Fruit fly (Drosophila melanogaster): ENCODE results near the gene CG14985.

Gene CG14985

DNA sequence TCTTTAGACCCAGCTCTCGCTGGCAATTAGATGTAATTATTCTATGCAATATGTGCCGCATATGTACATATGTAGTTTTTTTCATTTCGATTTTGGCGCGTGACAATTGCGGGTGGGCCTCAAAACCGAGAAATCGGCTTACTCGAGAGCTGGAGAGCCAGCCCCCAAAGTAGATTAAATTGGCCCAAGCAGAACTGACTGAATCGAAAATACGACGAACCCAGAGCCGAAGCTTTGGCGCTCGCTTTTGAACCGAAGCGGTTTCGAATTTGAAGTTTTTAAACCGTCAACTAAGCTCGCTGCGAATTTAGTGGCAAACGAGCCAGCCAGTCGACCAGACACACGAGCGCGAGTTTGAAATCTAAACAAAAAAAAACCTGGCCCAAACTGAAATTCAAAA is 43.0 kb downstream of the CG14985 start, which contains the start of gene CG1136:
CG1136 (plus strand) TSS at position 308 of the 400 bp plus-strand sequence.
- TF ChIP-seq D1 (tag; optimal IDR thresholded peaks at IDR 0.05) (no peak), Ets98B (GFP tag; IDR thresholded peaks at IDR 0.05) (no peak), CG8301 (tag; optimal IDR thresholded peaks at IDR 0.05) (no peak), CG4496 (GFP tag; IDR thresholded peaks at IDR 0.05) (no peak), Snoo (tag; optimal IDR thresholded peaks at IDR 0.05) (no peak), CG13204 (GFP tag; optimal IDR thresholded peaks at IDR 0.05) (no peak), Pif1B (GFP tag; optimal IDR thresholded peaks at IDR 0.05) (no peak), CG8159 (tag; optimal IDR thresholded peaks at IDR 0.05) (no peak), CG32121 (GFP tag; IDR thresholded peaks at IDR 0.05) (no peak), CG9948 (tag; optimal IDR thresholded peaks at IDR 0.05) (no peak), rn (GFP tag; IDR thresholded peaks at IDR 0.05) (no peak), CG34367 (tag; optimal IDR thresholded peaks at IDR 0.05) (no peak), gl (tag; optimal IDR thresholded peaks at IDR 0.05) (no peak), CG15710 (tag; optimal IDR thresholded peaks at IDR 0.05) (no peak), CG10348 (GFP tag; IDR thresholded peaks at IDR 0.05) (no peak), fd96Ca (GFP tag; IDR thresholded peaks at IDR 0.05) (no peak)

DNA sequence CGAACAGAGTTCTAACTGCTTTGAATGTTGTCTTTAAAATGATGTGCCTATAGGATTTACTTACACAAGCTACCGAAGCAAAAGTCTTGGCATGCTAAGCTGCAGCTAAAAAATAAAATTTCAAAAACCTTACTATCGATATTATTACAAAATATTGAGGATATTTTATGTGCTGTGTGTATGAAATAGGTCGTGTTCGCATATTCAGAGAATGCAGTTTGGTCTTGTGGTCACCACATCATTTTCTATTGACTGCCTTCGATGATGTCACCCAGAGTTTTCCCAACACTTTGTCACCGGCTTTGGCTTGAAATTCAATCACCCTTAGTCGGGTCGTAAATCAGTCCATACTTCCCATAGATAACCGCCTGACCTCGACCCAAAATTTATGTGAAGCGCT is 44.4 kb downstream of the CG14985 start, which contains the start of gene Dpy-30L2:
Dpy-30L2 (minus strand) TSS at position 101 of the 400 bp plus-strand sequence.
- no peak for TF ChIP-seq CG12605 (GFP tag; IDR thresholded peaks at IDR 0.05)
- no peak for TF ChIP-seq D1 (tag; optimal IDR thresholded peaks at IDR 0.05)
- no peak for TF ChIP-seq Snoo (tag; optimal IDR thresholded peaks at IDR 0.05)
- no peak for TF ChIP-seq CG8159 (tag; optimal IDR thresholded peaks at IDR 0.05)
- TF ChIP-seq CG34367 (tag; optimal IDR thresholded peaks at IDR 0.05), result no peak
- TF ChIP-seq Pif1B (GFP tag; optimal IDR thresholded peaks at IDR 0.05), result no peak
- no peak for TF ChIP-seq CG32121 (GFP tag; IDR thresholded peaks at IDR 0.05)
- TF ChIP-seq gl (tag; optimal IDR thresholded peaks at IDR 0.05), result no peak
- TF ChIP-seq fd96Ca (GFP tag; IDR thresholded peaks at IDR 0.05), result no peak
- TF ChIP-seq Pif1A (GFP tag; optimal IDR thresholded peaks at IDR 0.05), result no peak
- no peak for TF ChIP-seq CG15710 (tag; optimal IDR thresholded peaks at IDR 0.05)
- TF ChIP-seq EcR (GFP tag; optimal IDR thresholded peaks at IDR 0.05), result no peak
- no peak for TF ChIP-seq CG8301 (tag; optimal IDR thresholded peaks at IDR 0.05)
- TF ChIP-seq CG13204 (GFP tag; optimal IDR thresholded peaks at IDR 0.05), result no peak
- TF ChIP-seq CG9948 (tag; optimal IDR thresholded peaks at IDR 0.05), result no peak
- TF ChIP-seq CG10348 (GFP tag; IDR thresholded peaks at IDR 0.05), result no peak
- TF ChIP-seq Ets98B (GFP tag; IDR thresholded peaks at IDR 0.05), result no peak
- TF ChIP-seq CG4496 (GFP tag; IDR thresholded peaks at IDR 0.05), result no peak
- TF ChIP-seq CG14655 (GFP tag; optimal IDR thresholded peaks at IDR 0.05), result no peak
- no peak for TF ChIP-seq rn (GFP tag; IDR thresholded peaks at IDR 0.05)

DNA sequence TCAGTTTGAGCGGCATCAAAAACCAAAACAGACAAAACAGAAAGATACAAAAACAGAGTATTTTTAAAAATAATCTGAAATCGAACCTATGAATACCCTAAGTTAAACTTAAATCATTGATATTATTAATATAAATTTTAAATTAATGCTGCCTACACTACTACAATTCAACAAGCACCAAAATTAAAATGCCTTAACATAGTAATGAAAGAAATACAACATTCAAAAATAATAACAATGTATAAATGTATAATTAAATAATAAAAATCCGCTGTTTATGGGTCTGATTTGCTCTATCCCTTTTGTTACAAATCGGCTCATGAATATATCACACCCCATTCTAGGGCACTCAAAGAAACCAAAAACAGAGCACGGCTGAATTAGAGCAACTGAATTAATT is 45.8 kb downstream of the CG14985 start:
- TF ChIP-seq CG8301 (tag; optimal IDR thresholded peaks at IDR 0.05) (no peak), CG34367 (tag; optimal IDR thresholded peaks at IDR 0.05) (no peak), CG4496 (GFP tag; IDR thresholded peaks at IDR 0.05) (no peak), Ets98B (GFP tag; IDR thresholded peaks at IDR 0.05) (no peak), CG9948 (tag; optimal IDR thresholded peaks at IDR 0.05) (no peak), EcR (GFP tag; optimal IDR thresholded peaks at IDR 0.05) (no peak), CG32121 (GFP tag; IDR thresholded peaks at IDR 0.05) (no peak), CG10348 (GFP tag; IDR thresholded peaks at IDR 0.05) (no peak), CG14655 (GFP tag; optimal IDR thresholded peaks at IDR 0.05) (no peak), Snoo (tag; optimal IDR thresholded peaks at IDR 0.05) (no peak), Pif1B (GFP tag; optimal IDR thresholded peaks at IDR 0.05) (no peak), CG17806 (tag; optimal IDR thresholded peaks at IDR 0.05) (no peak), D1 (tag; optimal IDR thresholded peaks at IDR 0.05) (no peak), gl (tag; optimal IDR thresholded peaks at IDR 0.05) (no peak)

DNA sequence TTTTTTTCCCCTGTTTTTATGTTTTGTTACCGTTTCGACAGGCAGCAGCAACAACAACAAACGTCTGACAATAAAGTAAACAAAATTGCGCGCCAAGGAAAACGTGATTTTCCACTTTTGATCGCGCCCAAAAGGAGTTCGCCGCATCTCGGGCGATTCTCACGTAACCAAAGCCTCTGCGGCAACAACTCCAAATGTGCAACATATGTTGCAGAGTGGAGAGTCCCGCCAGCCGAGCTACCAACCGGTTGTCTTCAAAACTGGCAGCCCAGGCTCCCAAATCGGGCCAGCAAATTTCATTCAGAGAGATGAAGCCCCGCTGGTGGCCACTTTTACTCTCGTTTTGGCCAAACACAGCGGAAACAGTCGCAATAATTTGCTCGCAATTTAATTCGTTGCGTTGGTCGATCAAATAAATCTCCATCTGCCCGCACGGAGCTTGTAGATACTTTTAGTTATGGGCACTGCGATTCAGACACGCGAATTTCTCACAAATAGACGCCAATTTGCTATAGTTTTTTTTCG is 52.2 kb downstream of the CG14985 start:
- TF ChIP-seq CG34367 (tag; optimal IDR thresholded peaks at IDR 0.05), result no peak
- 0 out of 3 replicates have a peak, but pooled peaks have one; percentile 38 for TF ChIP-seq fd96Ca (GFP tag; IDR thresholded peaks at IDR 0.05)
- no peak for TF ChIP-seq CG13204 (GFP tag; optimal IDR thresholded peaks at IDR 0.05)
- no peak for TF ChIP-seq CG15710 (tag; optimal IDR thresholded peaks at IDR 0.05)
